Worm (Caenorhabditis elegans) whole organism, young adult: ENCODE results near the gene K03B4.8.

ENCODE experiments used
- D2030.7 ChIP-seq: fragments of 200-800 bp; sonication (Bioruptor generic); IDR thresholded peaks from 2 replicates; pipeline ENCODE4 v1.3.6; 2022; ENCODE audit warnings: missing genetic modification reagents, missing genetic modification characterization, missing compliant biosample characterization
- F10E7.11 ChIP-seq: sonication (generic microtip); optimal IDR thresholded peaks from 2 replicates; lab custom pipeline; 2017; ENCODE audit warnings: mild to moderate bottlenecking, missing genetic modification characterization, moderate library complexity, missing compliant biosample characterization
- F49E8.2 ChIP-seq: sonication (generic microtip); optimal IDR thresholded peaks from 3 replicates; lab custom pipeline; 2017; ENCODE audit warnings: missing genetic modification characterization, mild to moderate bottlenecking, missing compliant biosample characterization, antibody characterized with exemption, moderate library complexity; ENCODE audit not compliant: insufficient read depth
- F52B5.7 ChIP-seq: sonication (generic microtip); optimal IDR thresholded peaks from 2 replicates; lab custom pipeline; 2016; ENCODE audit warnings: mild to moderate bottlenecking, missing genetic modification characterization, missing compliant biosample characterization
- F55B11.4 ChIP-seq: sonication (generic microtip); optimal IDR thresholded peaks from 2 replicates; lab custom pipeline; 2016; ENCODE audit warnings: missing compliant biosample characterization, missing genetic modification characterization, borderline replicate concordance; ENCODE audit not compliant: insufficient read depth
- T07F8.4 ChIP-seq: sonication (generic microtip); optimal IDR thresholded peaks from 2 replicates; lab custom pipeline; 2016; ENCODE audit warnings: mild to moderate bottlenecking, missing genetic modification characterization, moderate library complexity, missing compliant biosample characterization
- Y53F4B.3 ChIP-seq: fragments of 200-800 bp; sonication (Bioruptor generic); IDR thresholded peaks from 2 replicates; pipeline ENCODE4 v1.3.6; 2022; ENCODE audit warnings: missing genetic modification reagents, missing genetic modification characterization, missing compliant biosample characterization
- Y79H2A.3 ChIP-seq: fragments of 200-800 bp; sonication (Bioruptor generic); conservative IDR thresholded peaks from 2 replicates; pipeline ENCODE4 v1.3.6; 2022; ENCODE audit warnings: missing genetic modification reagents, missing genetic modification characterization, missing compliant biosample characterization
- aptf-2 ChIP-seq: fragments of 200-800 bp; sonication (Bioruptor generic); conservative IDR thresholded peaks from 2 replicates; pipeline ENCODE4 v1.3.6; 2022; ENCODE audit warnings: missing genetic modification reagents, missing genetic modification characterization, missing compliant biosample characterization
- athp-1 ChIP-seq: sonication (generic microtip); optimal IDR thresholded peaks from 2 replicates; lab custom pipeline; 2017; ENCODE audit warnings: mild to moderate bottlenecking, missing genetic modification characterization, missing compliant biosample characterization
- ceh-58 ChIP-seq: fragments of 200-800 bp; sonication (Bioruptor generic); IDR thresholded peaks from 2 replicates; pipeline ENCODE4 v1.3.6; 2022; ENCODE audit warnings: missing genetic modification characterization, missing compliant biosample characterization
- ceh-91 ChIP-seq: fragments of 200-800 bp; sonication (Bioruptor generic); IDR thresholded peaks from 2 replicates; pipeline ENCODE4 v1.3.6; 2022; ENCODE audit warnings: missing genetic modification reagents, missing genetic modification characterization, missing compliant biosample characterization
- efl-1 ChIP-seq: fragments of 150-350 bp; optimal IDR thresholded peaks from 2 replicates; lab custom pipeline; 2014; ENCODE audit warnings: missing biosample characterization, missing genetic modification reagents, missing genetic modification characterization
- egrh-3 ChIP-seq: fragments of 200-800 bp; sonication (Bioruptor generic); IDR thresholded peaks from 2 replicates; pipeline ENCODE4 v1.3.6; 2022; ENCODE audit warnings: missing genetic modification reagents, missing genetic modification characterization, missing compliant biosample characterization
- fkh-3 ChIP-seq: sonication (generic microtip); optimal IDR thresholded peaks from 2 replicates; lab custom pipeline; 2016; ENCODE audit warnings: mild to moderate bottlenecking, missing genetic modification characterization, missing compliant biosample characterization
- hrde-1 ChIP-seq: sonication (generic microtip); optimal IDR thresholded peaks from 2 replicates; lab custom pipeline; 2016; ENCODE audit warnings: missing genetic modification characterization, mild to moderate bottlenecking, missing compliant biosample characterization, moderate library complexity, missing genotype, missing genetic modification reagents, borderline replicate concordance
- hsf-1 ChIP-seq: fragments of 200-800 bp; sonication (Bioruptor generic); IDR thresholded peaks from 2 replicates; pipeline ENCODE4 v1.3.6; 2022; ENCODE audit warnings: missing genetic modification reagents, missing genetic modification characterization, missing compliant biosample characterization
- let-526 ChIP-seq: fragments of 200-800 bp; sonication (Bioruptor generic); IDR thresholded peaks from 2 replicates; pipeline ENCODE4 v1.3.6; 2022; ENCODE audit warnings: missing genetic modification reagents, missing genetic modification characterization, missing compliant biosample characterization
- lin-26 ChIP-seq: fragments of 200-800 bp; sonication (Bioruptor generic); IDR thresholded peaks from 2 replicates; pipeline ENCODE4 v1.3.6; 2022; ENCODE audit warnings: missing genetic modification reagents, missing genetic modification characterization, missing compliant biosample characterization
- lin-54 ChIP-seq: fragments of 200-800 bp; sonication (Bioruptor generic); optimal IDR thresholded peaks from 2 replicates; lab custom pipeline; 2018; ENCODE audit warnings: mild to moderate bottlenecking, missing genetic modification characterization, missing compliant biosample characterization
- lsl-1 ChIP-seq: fragments of 200-800 bp; sonication (Bioruptor generic); optimal IDR thresholded peaks from 2 replicates; lab custom pipeline; 2018; ENCODE audit warnings: mild to moderate bottlenecking, missing genetic modification characterization, moderate library complexity, missing compliant biosample characterization
- lsy-27 ChIP-seq: sonication (generic microtip); optimal IDR thresholded peaks from 2 replicates; lab custom pipeline; 2017; ENCODE audit warnings: missing genetic modification characterization, mild to moderate bottlenecking, missing compliant biosample characterization, antibody characterized with exemption, missing genotype, borderline replicate concordance; ENCODE audit not compliant: insufficient read depth
- madf-6 ChIP-seq: fragments of 200-800 bp; sonication (Bioruptor generic); IDR thresholded peaks from 2 replicates; pipeline ENCODE4 v1.3.6; 2022; ENCODE audit warnings: missing genetic modification reagents, missing genetic modification characterization, missing compliant biosample characterization
- madf-8 ChIP-seq: fragments of 200-800 bp; sonication (Bioruptor generic); conservative IDR thresholded peaks from 2 replicates; pipeline ENCODE4 v1.3.6; 2022; ENCODE audit warnings: missing genetic modification reagents, missing genetic modification characterization, missing compliant biosample characterization
- mel-28 ChIP-seq: sonication (generic microtip); optimal IDR thresholded peaks from 2 replicates; lab custom pipeline; 2016; ENCODE audit warnings: borderline replicate concordance, mild to moderate bottlenecking, missing genetic modification characterization, missing compliant biosample characterization
- nfya-1 ChIP-seq: sonication (generic microtip); optimal IDR thresholded peaks from 2 replicates; lab custom pipeline; 2017; ENCODE audit warnings: antibody characterized with exemption, missing compliant biosample characterization, missing genetic modification characterization, borderline replicate concordance; ENCODE audit not compliant: insufficient read depth
- nfya-2 ChIP-seq: fragments of 200-800 bp; sonication (Bioruptor generic); IDR thresholded peaks from 2 replicates; pipeline ENCODE4 v1.3.6; 2022; ENCODE audit warnings: missing genetic modification reagents, missing genetic modification characterization, missing compliant biosample characterization
- nhr-27 ChIP-seq: fragments of 200-800 bp; sonication (Bioruptor generic); optimal IDR thresholded peaks from 2 replicates; lab custom pipeline; 2018; ENCODE audit warnings: mild to moderate bottlenecking, missing genetic modification characterization, moderate library complexity, missing compliant biosample characterization
- nhr-80 ChIP-seq: sonication (generic microtip); optimal IDR thresholded peaks from 2 replicates; lab custom pipeline; 2016; ENCODE audit warnings: missing genetic modification characterization, missing compliant biosample characterization
- pbrm-1 ChIP-seq: fragments of 200-800 bp; sonication (Bioruptor generic); IDR thresholded peaks from 2 replicates; pipeline ENCODE4 v1.3.6; 2022; ENCODE audit warnings: missing genetic modification reagents, missing genetic modification characterization, missing compliant biosample characterization
- rcor-1 ChIP-seq: fragments of 200-800 bp; sonication (Bioruptor generic); IDR thresholded peaks from 2 replicates; pipeline ENCODE4 v1.3.6; 2022; ENCODE audit warnings: missing genetic modification reagents, missing genetic modification characterization, missing compliant biosample characterization
- rec-8 ChIP-seq, 2 experiments: sonication (generic microtip); optimal IDR thresholded peaks; 2 replicates each; lab custom pipeline; 2016; ENCODE audit warnings: mild to moderate bottlenecking in 2 of 2, missing genetic modification characterization in 2 of 2, missing genetic modification reagents in 2 of 2, missing genotype in 2 of 2, missing biosample characterization in 1 of 2, missing compliant biosample characterization in 1 of 2, moderate library complexity in 1 of 2
- snpc-3.4 ChIP-seq: sonication (generic microtip); optimal IDR thresholded peaks from 2 replicates; lab custom pipeline; 2017; ENCODE audit warnings: missing genetic modification characterization, mild to moderate bottlenecking, missing compliant biosample characterization, antibody characterized with exemption, moderate library complexity, missing genotype, missing genetic modification reagents
- snpc-4 ChIP-seq, 5 experiments: fragments of 150-350 bp in 1 of 5; sonication (generic microtip) in 4 of 5; optimal IDR thresholded peaks; 2 replicates each; lab custom pipeline; 2014 to 2018; ENCODE audit warnings: missing genetic modification characterization in 5 of 5, missing biosample characterization in 3 of 5, antibody characterized with exemption in 2 of 5, mild to moderate bottlenecking in 2 of 5, missing compliant biosample characterization in 2 of 5, missing genotype in 2 of 5, moderate library complexity in 2 of 5, missing genetic modification reagents in 1 of 5
- somi-1 ChIP-seq: fragments of 200-800 bp; sonication (Bioruptor generic); optimal IDR thresholded peaks from 2 replicates; lab custom pipeline; 2018; ENCODE audit warnings: mild to moderate bottlenecking, missing genetic modification characterization, missing compliant biosample characterization
- tbp1 ChIP-seq: fragments of 200-800 bp; sonication (Bioruptor generic); optimal IDR thresholded peaks from 2 replicates; lab custom pipeline; 2018; ENCODE audit warnings: mild to moderate bottlenecking, missing genetic modification characterization, missing compliant biosample characterization
- unc-130 ChIP-seq: sonication (generic microtip); optimal IDR thresholded peaks from 2 replicates; lab custom pipeline; 2016; ENCODE audit warnings: missing genetic modification reagents, missing genetic modification characterization, missing compliant biosample characterization
- xnd-1 ChIP-seq: sonication (generic microtip); optimal IDR thresholded peaks from 2 replicates; lab custom pipeline; 2016; ENCODE audit warnings: missing genotype, missing genetic modification reagents, missing genetic modification characterization, missing compliant biosample characterization
- ztf-18 ChIP-seq: sonication (generic microtip); optimal IDR thresholded peaks from 2 replicates; lab custom pipeline; 2016; ENCODE audit warnings: missing genotype, mild to moderate bottlenecking, missing genetic modification characterization, missing compliant biosample characterization
- ztf-22 ChIP-seq: fragments of 200-800 bp; sonication (Bioruptor generic); optimal IDR thresholded peaks from 2 replicates; lab custom pipeline; 2018; ENCODE audit warnings: mild to moderate bottlenecking, missing genetic modification characterization, moderate library complexity, missing compliant biosample characterization
- ztf-25 ChIP-seq: fragments of 200-800 bp; sonication (Bioruptor generic); IDR thresholded peaks from 2 replicates; pipeline ENCODE4 v1.3.6; 2022; ENCODE audit warnings: missing genetic modification reagents, missing genetic modification characterization, missing compliant biosample characterization

The K03B4.8 gene

ce11 chrV:4647279-4647819, 27.1 kb downstream of the K03B4.8 start:
- TF ChIP-seq somi-1 (GFP tag; lab: Kevin White, UChicago) (no peak), Y53F4B.3 (no peak), efl-1 (no peak), snpc-4 (GFP tag; optimal IDR thresholded peaks at IDR 0.05; lab: Kevin White, UChicago) (no peak), snpc-4 (tag; optimal IDR thresholded peaks at IDR 0.05; lab: Kevin White, UChicago) (no peak), mel-28 (no peak), F10E7.11 (no peak), ceh-58 (GFP tag; lab: Robert Waterston, UW) (no peak), madf-6 (GFP tag; lab: Robert Waterston, UW) (no peak), F49E8.2 (tag; lab: Kevin White, UChicago) (no peak), F52B5.7 (tag; lab: Kevin White, UChicago) (no peak)

- TF ChIP-seq athp-1 (tag; lab: Kevin White, UChicago) (no peak), hrde-1 (tag; lab: Kevin White, UChicago) (no peak), egrh-3 (GFP tag; lab: Robert Waterston, UW) (no peak), T07F8.4 (tag; lab: Kevin White, UChicago) (no peak), pbrm-1 (GFP tag; lab: Robert Waterston, UW) (no peak), snpc-3.4 (tag; lab: Kevin White, UChicago) (no peak), Y79H2A.3 (GFP tag; lab: Robert Waterston, UW) (no peak), D2030.7 (GFP tag; lab: Robert Waterston, UW) (no peak), ztf-18 (tag; lab: Kevin White, UChicago) (no peak), ceh-91 (GFP tag; lab: Robert Waterston, UW) (no peak), rec-8 (tag; optimal IDR thresholded peaks at IDR 0.05; lab: Kevin White, UChicago) (no peak), nfya-2 (no peak), lin-26 (GFP tag; lab: Robert Waterston, UW) (no peak)
- TF ChIP-seq, all 124 proteins: peak for 0
Observed at ce11 chrV:4642691-4643090, 31.7 kb downstream of the K03B4.8 start, which contains the start of gene soc-1. soc-1 (plus strand) TSS chrV:4642952.

- TF ChIP-seq ztf-25 (GFP tag; lab: Robert Waterston, UW) (no peak), tbp1 (no peak), athp-1 (tag; lab: Kevin White, UChicago) (no peak), nhr-80 (tag; lab: Kevin White, UChicago) (peak; percentile 32)
Observed at ce11 chrV:4640501-4641150, 33.8 kb downstream of the K03B4.8 start.

ce11 chrV:4637153-4637552, 37.3 kb downstream of the K03B4.8 start:
- no peak for TF ChIP-seq F55B11.4 (tag; lab: Kevin White, UChicago)
- TF ChIP-seq aptf-2 (GFP tag; lab: Robert Waterston, UW) = 0 out of 2 replicates have a peak, but pooled peaks have one; percentile 13
- no peak for TF ChIP-seq let-526 (GFP tag; lab: Robert Waterston, UW)
- TF ChIP-seq ztf-22 (GFP tag; lab: Kevin White, UChicago) = no peak
- TF ChIP-seq lin-54 (GFP tag; lab: Kevin White, UChicago) = no peak
- TF ChIP-seq ceh-91 (GFP tag; lab: Robert Waterston, UW) = peak; percentile 41; the same call in 1 of the 2 replicates
- TF ChIP-seq lsy-27 (tag; lab: Kevin White, UChicago) = no peak
- peak; percentile 89 for TF ChIP-seq efl-1
- TF ChIP-seq xnd-1 (tag; lab: Kevin White, UChicago) = peak; percentile 61
- no peak for TF ChIP-seq rcor-1 (GFP tag; lab: Robert Waterston, UW)
- 0 out of 2 replicates have a peak, but pooled peaks have one; percentile 10 for TF ChIP-seq hsf-1 (GFP tag; lab: Robert Waterston, UW)
- TF ChIP-seq lsl-1 (GFP tag; lab: Kevin White, UChicago) = peak; percentile 36
- TF ChIP-seq nhr-27 (tag; lab: Kevin White, UChicago) = no peak
- peak; percentile 75 for TF ChIP-seq madf-8 (GFP tag; lab: Robert Waterston, UW)
- no peak for TF ChIP-seq fkh-3 (tag; lab: Kevin White, UChicago)
- no peak for TF ChIP-seq unc-130
- no peak for TF ChIP-seq nfya-1 (tag; lab: Kevin White, UChicago)
